Worm (Caenorhabditis elegans) whole organism, L3 larva: Measurements from ENCODE around the gene D2007.1.

Experiments used
- ceh-16 ChIP-seq: sonication (generic microtip); optimal IDR thresholded peaks from 2 replicates; lab custom pipeline; 2017; ENCODE audit warnings: missing biosample characterization, missing genetic modification characterization
- lsy-12 ChIP-seq: sonication (generic microtip); optimal IDR thresholded peaks from 2 replicates; lab custom pipeline; 2016; ENCODE audit warnings: mild to moderate bottlenecking, missing genetic modification characterization, missing compliant biosample characterization
- nhr-11 ChIP-seq: fragments of 150-350 bp; optimal IDR thresholded peaks from 2 replicates; lab custom pipeline; 2014; ENCODE audit warnings: missing biosample characterization, missing genetic modification characterization
- pha-4 ChIP-seq: fragments of 150-350 bp; optimal IDR thresholded peaks from 2 replicates; lab custom pipeline; 2014; ENCODE audit warnings: missing biosample characterization, missing genetic modification reagents, missing genetic modification characterization
- ztf-4 ChIP-seq: fragments of 150-350 bp; optimal IDR thresholded peaks from 2 replicates; lab custom pipeline; 2014; ENCODE audit warnings: missing biosample characterization, missing genetic modification characterization

ce11 chrIII:8115877-8116276, 39.4 kb upstream of the D2007.1 start:
- no peak for TF ChIP-seq ceh-16 (tag; lab: Kevin White, UChicago)
- TF ChIP-seq ztf-4, result no peak
- no peak for TF ChIP-seq nhr-11 (tag; lab: Kevin White, UChicago)
- TF ChIP-seq pha-4, result no peak
- TF ChIP-seq lsy-12 (tag; lab: Kevin White, UChicago), result no peak
